Worm (Caenorhabditis elegans) whole organism, L1 larva: ENCODE data around the gene R09A8.1.

Experiments used
- C04F5.9 ChIP-seq: sonication (generic microtip); optimal IDR thresholded peaks from 2 replicates; lab custom pipeline; 2016; ENCODE audit warnings: missing genetic modification characterization, missing compliant biosample characterization
- C16A3.4 ChIP-seq: fragments of 150-350 bp; optimal IDR thresholded peaks from 2 replicates; lab custom pipeline; 2014; ENCODE audit warnings: missing biosample characterization, missing genetic modification characterization
- F16B12.6 ChIP-seq: fragments of 150-350 bp; optimal IDR thresholded peaks from 2 replicates; lab custom pipeline; 2014; ENCODE audit warnings: missing biosample characterization, missing genetic modification characterization
- aha-1 ChIP-seq: fragments of 150-350 bp; optimal IDR thresholded peaks from 2 replicates; lab custom pipeline; 2014; ENCODE audit warnings: missing biosample characterization, missing genetic modification characterization
- alr-1 ChIP-seq: fragments of 200-800 bp; sonication (Bioruptor generic); optimal IDR thresholded peaks from 2 replicates; lab custom pipeline; 2018; ENCODE audit warnings: borderline replicate concordance, mild to moderate bottlenecking, missing genetic modification characterization, missing compliant biosample characterization
- aly-2 ChIP-seq: fragments of 150-350 bp; optimal IDR thresholded peaks from 2 replicates; lab custom pipeline; 2014; ENCODE audit warnings: missing biosample characterization, missing genetic modification characterization
- blmp-1 ChIP-seq: fragments of 150-350 bp; optimal IDR thresholded peaks from 2 replicates; lab custom pipeline; 2014; ENCODE audit warnings: missing biosample characterization, missing genetic modification characterization
- ceh-8 ChIP-seq: fragments of 200-800 bp; sonication (Bioruptor generic); optimal IDR thresholded peaks from 2 replicates; lab custom pipeline; 2018; ENCODE audit warnings: mild to moderate bottlenecking, missing genetic modification characterization, moderate library complexity, missing compliant biosample characterization
- ceh-88 ChIP-seq: fragments of 200-800 bp; sonication (Bioruptor generic); IDR thresholded peaks from 2 replicates; pipeline ENCODE4 v1.3.6; 2022; ENCODE audit warnings: missing genetic modification characterization, missing compliant biosample characterization
- ces-1 ChIP-seq: fragments of 150-350 bp; optimal IDR thresholded peaks from 2 replicates; lab custom pipeline; 2014; ENCODE audit warnings: missing biosample characterization, missing genetic modification reagents, missing genetic modification characterization
- dpl-1 ChIP-seq, 3 experiments: fragments of 150-350 bp in 2 of 3; sonication (generic microtip) in 1 of 3; optimal IDR thresholded peaks; 2 replicates each; lab custom pipeline; 2014 to 2017; ENCODE audit warnings: missing biosample characterization in 3 of 3, missing genetic modification characterization in 3 of 3, missing genetic modification reagents in 3 of 3
- dsc-1 ChIP-seq: sonication (generic microtip); optimal IDR thresholded peaks from 2 replicates; lab custom pipeline; 2016; ENCODE audit warnings: mild to moderate bottlenecking, missing genetic modification characterization, missing compliant biosample characterization
- efl-1 ChIP-seq, 4 experiments: fragments of 150-350 bp; optimal IDR thresholded peaks in 3 of 4; peaks in 1 of 4; 1 replicate in 1 of 4; 2 replicates in 3 of 4; lab custom pipeline; 2014; ENCODE audit warnings: missing biosample characterization in 2 of 4, missing genetic modification characterization in 2 of 4, missing genetic modification reagents in 2 of 4
- egl-13 ChIP-seq: sonication (generic microtip); optimal IDR thresholded peaks from 2 replicates; lab custom pipeline; 2016; ENCODE audit warnings: missing genotype, missing genetic modification reagents, missing genetic modification characterization, missing compliant biosample characterization
- egl-27 ChIP-seq, 2 experiments: fragments of 150-350 bp in 1 of 2; sonication (generic microtip); optimal IDR thresholded peaks; 3 replicates each; lab custom pipeline; 2017 to 2018; ENCODE audit warnings: missing biosample characterization in 2 of 2, missing genetic modification characterization in 2 of 2, missing genetic modification reagents in 2 of 2
- elt-3 ChIP-seq, 6 experiments: fragments of 150-350 bp in 1 of 6; sonication (generic microtip); optimal IDR thresholded peaks; 2 replicates each; lab custom pipeline; 2017 to 2018; ENCODE audit warnings: missing biosample characterization in 6 of 6, missing genetic modification characterization in 6 of 6, inconsistent platforms in 1 of 6
- fkh-4 ChIP-seq: sonication (generic microtip); optimal IDR thresholded peaks from 2 replicates; lab custom pipeline; 2016; ENCODE audit warnings: missing compliant biosample characterization, missing genetic modification characterization, borderline replicate concordance
- fkh-8 ChIP-seq: sonication (generic microtip); optimal IDR thresholded peaks from 2 replicates; lab custom pipeline; 2016; ENCODE audit warnings: mild to moderate bottlenecking, missing genetic modification characterization, missing compliant biosample characterization
- fos-1 ChIP-seq: fragments of 150-350 bp; optimal IDR thresholded peaks from 2 replicates; lab custom pipeline; 2014; ENCODE audit warnings: missing biosample characterization, missing genetic modification characterization
- hlh-4 ChIP-seq: sonication (generic microtip); optimal IDR thresholded peaks from 2 replicates; lab custom pipeline; 2016; ENCODE audit warnings: mild to moderate bottlenecking, missing genetic modification characterization, missing compliant biosample characterization
- hpl-2 ChIP-seq: fragments of 150-350 bp; optimal IDR thresholded peaks from 2 replicates; lab custom pipeline; 2014; ENCODE audit warnings: missing biosample characterization, missing genetic modification reagents, missing genetic modification characterization
- irx-1 ChIP-seq: sonication (generic microtip); optimal IDR thresholded peaks from 2 replicates; lab custom pipeline; 2016; ENCODE audit warnings: missing genetic modification characterization, missing compliant biosample characterization
- isw-1 ChIP-seq: fragments of 200-800 bp; sonication (Bioruptor generic); IDR thresholded peaks from 2 replicates; pipeline ENCODE4 v1.3.6; 2022; ENCODE audit warnings: missing genetic modification characterization, missing compliant biosample characterization
- lin-15B ChIP-seq: fragments of 150-350 bp; sonication (generic microtip); optimal IDR thresholded peaks from 3 replicates; lab custom pipeline; 2014; ENCODE audit warnings: missing biosample characterization, missing genetic modification characterization
- lin-35 ChIP-seq, 2 experiments: fragments of 150-350 bp; optimal IDR thresholded peaks; 2 replicates each; lab custom pipeline; 2014; ENCODE audit warnings: missing biosample characterization in 2 of 2, missing genetic modification characterization in 2 of 2, missing genetic modification reagents in 2 of 2
- lin-39 ChIP-seq: fragments of 150-350 bp; optimal IDR thresholded peaks from 2 replicates; lab custom pipeline; 2014; ENCODE audit warnings: missing biosample characterization, missing genetic modification reagents, missing genetic modification characterization
- mab-9 ChIP-seq: fragments of 200-800 bp; sonication (Bioruptor generic); IDR thresholded peaks from 2 replicates; pipeline ENCODE4 v1.3.6; 2022; ENCODE audit warnings: missing genetic modification reagents, missing genetic modification characterization, missing compliant biosample characterization
- mdl-1 ChIP-seq, 2 experiments: fragments of 150-350 bp; optimal IDR thresholded peaks; 2 replicates each; lab custom pipeline; 2014 to 2017; ENCODE audit warnings: missing biosample characterization in 2 of 2, missing genetic modification characterization in 2 of 2, inconsistent platforms in 1 of 2
- mef-2 ChIP-seq: fragments of 150-350 bp; optimal IDR thresholded peaks from 2 replicates; lab custom pipeline; 2014; ENCODE audit warnings: missing biosample characterization, missing genetic modification characterization
- nhr-11 ChIP-seq: fragments of 150-350 bp; optimal IDR thresholded peaks from 2 replicates; lab custom pipeline; 2014; ENCODE audit warnings: missing biosample characterization, missing genetic modification characterization
- nhr-237 ChIP-seq: fragments of 150-350 bp; optimal IDR thresholded peaks from 2 replicates; lab custom pipeline; 2014; ENCODE audit warnings: missing biosample characterization, missing genetic modification characterization
- nhr-28 ChIP-seq: fragments of 150-350 bp; optimal IDR thresholded peaks from 2 replicates; lab custom pipeline; 2014; ENCODE audit warnings: missing biosample characterization, missing genetic modification characterization
- nhr-76 ChIP-seq: sonication (generic microtip); optimal IDR thresholded peaks from 2 replicates; lab custom pipeline; 2017; ENCODE audit warnings: missing biosample characterization, missing genetic modification characterization
- nhr-90 ChIP-seq: sonication (generic microtip); optimal IDR thresholded peaks from 2 replicates; lab custom pipeline; 2016; ENCODE audit warnings: mild to moderate bottlenecking, missing genetic modification characterization, missing compliant biosample characterization; ENCODE audit not compliant: poor library complexity
- pag-3 ChIP-seq: sonication (generic microtip); optimal IDR thresholded peaks from 2 replicates; lab custom pipeline; 2017; ENCODE audit warnings: missing genetic modification characterization, mild to moderate bottlenecking, missing compliant biosample characterization, antibody characterized with exemption, borderline replicate concordance; ENCODE audit not compliant: insufficient read depth
- skn-1 ChIP-seq: fragments of 150-350 bp; optimal IDR thresholded peaks from 2 replicates; lab custom pipeline; 2014; ENCODE audit warnings: missing biosample characterization, missing genetic modification characterization
- snpc-4 ChIP-seq: fragments of 150-350 bp; optimal IDR thresholded peaks from 2 replicates; lab custom pipeline; 2014; ENCODE audit warnings: missing biosample characterization, missing genetic modification characterization
- snu-23 ChIP-seq: sonication (generic microtip); optimal IDR thresholded peaks from 2 replicates; lab custom pipeline; 2016; ENCODE audit warnings: missing genetic modification characterization, missing compliant biosample characterization
- sptf-1 ChIP-seq: fragments of 150-350 bp; optimal IDR thresholded peaks from 2 replicates; lab custom pipeline; 2014; ENCODE audit warnings: missing biosample characterization, missing genetic modification characterization
- sup-37 ChIP-seq: fragments of 200-800 bp; sonication (Bioruptor generic); optimal IDR thresholded peaks from 2 replicates; lab custom pipeline; 2018; ENCODE audit warnings: mild to moderate bottlenecking, missing genetic modification characterization, missing compliant biosample characterization
- tbx-2 ChIP-seq: sonication (generic microtip); optimal IDR thresholded peaks from 2 replicates; lab custom pipeline; 2016; ENCODE audit warnings: missing genetic modification characterization, missing compliant biosample characterization
- tlp-1 ChIP-seq: fragments of 150-350 bp; optimal IDR thresholded peaks from 2 replicates; lab custom pipeline; 2014; ENCODE audit warnings: missing biosample characterization, missing genetic modification characterization
- unc-62 ChIP-seq: fragments of 150-350 bp; optimal IDR thresholded peaks from 2 replicates; lab custom pipeline; 2014; ENCODE audit warnings: missing biosample characterization, missing genetic modification reagents, missing genetic modification characterization
- unc-86 ChIP-seq: sonication (generic microtip); optimal IDR thresholded peaks from 2 replicates; lab custom pipeline; 2016; ENCODE audit warnings: missing genetic modification characterization, missing compliant biosample characterization

Gene R09A8.1

ce11 chrX:12664987-12665451, 51.5 kb downstream of the R09A8.1 start (continued):
- TF ChIP-seq nhr-90 (tag; lab: Kevin White, UChicago) (peak; percentile 53), elt-3 (tag; optimal IDR thresholded peaks at IDR 0.05; lab: Kevin White, UChicago) (peak in 2 of 6 experiments; percentile 20 to 31), lin-35 (GFP tag; optimal IDR thresholded peaks at IDR 0.05; lab: Kevin White, UChicago) (peak; percentile 26 to 56), tbx-2 (tag; lab: Kevin White, UChicago) (peak; percentile 67), ces-1 (GFP tag; lab: Kevin White, UChicago) (no peak), irx-1 (tag; lab: Kevin White, UChicago) (peak; percentile 50), nhr-76 (no peak), blmp-1 (tag; lab: Kevin White, UChicago) (peak; percentile 44), nhr-11 (tag; lab: Kevin White, UChicago) (no peak), egl-13 (peak; percentile 66), mdl-1 (tag; optimal IDR thresholded peaks at IDR 0.05; lab: Kevin White, UChicago) (peak in 1 of 2 experiments; percentile 82), C16A3.4 (tag; lab: Kevin White, UChicago) (peak; percentile 51), tlp-1 (tag; lab: Kevin White, UChicago) (no peak), lin-39 (no peak), fkh-4 (tag; lab: Kevin White, UChicago) (no peak), dpl-1 (GFP tag; optimal IDR thresholded peaks at IDR 0.05; lab: Kevin White, UChicago) (peak in 2 of 3 experiments; percentile 20 to 32), nhr-28 (tag; lab: Kevin White, UChicago) (no peak), unc-62 (no peak), fos-1 (tag; lab: Kevin White, UChicago) (peak; percentile 42), hlh-4 (tag; lab: Kevin White, UChicago) (no peak), mab-9 (peak; percentile 39; the same call in 1 of the 2 replicates), snpc-4 (tag; lab: Kevin White, UChicago) (peak; percentile 7), F16B12.6 (no peak), ceh-8 (GFP tag; lab: Kevin White, UChicago) (peak; percentile 31), aha-1 (tag; lab: Kevin White, UChicago) (no peak), C04F5.9 (no peak), skn-1 (tag; lab: Kevin White, UChicago) (peak; percentile 8), isw-1 (GFP tag; lab: Robert Waterston, UW) (peak; percentile 33; the same call in 1 of the 2 replicates), pag-3 (tag; lab: Kevin White, UChicago) (no peak), hpl-2 (GFP tag; lab: Kevin White, UChicago) (peak; percentile 21), efl-1 (optimal IDR thresholded peaks at IDR 0.05; lab: Kevin White, UChicago) (peak; percentile 17 to 18), efl-1 (GFP tag; optimal IDR thresholded peaks at IDR 0.05 in 1 of 2; lab: Kevin White, UChicago) (peak in 1 of 2 experiments; percentile 93), egl-27 (tag; optimal IDR thresholded peaks at IDR 0.05; lab: Kevin White, UChicago) (peak in 1 of 2 experiments; percentile 49), ceh-88 (GFP tag; lab: Robert Waterston, UW) (no peak), sptf-1 (no peak), sup-37 (no peak), lin-15B (tag; lab: Kevin White, UChicago) (no peak), mef-2 (peak; percentile 27), nhr-237 (no peak), fkh-8 (tag; lab: Kevin White, UChicago) (peak; percentile 65)

- no peak for TF ChIP-seq alr-1 (tag; lab: Kevin White, UChicago)
- no peak for TF ChIP-seq dpl-1 (GFP tag; optimal IDR thresholded peaks at IDR 0.05; lab: Kevin White, UChicago)
- TF ChIP-seq aly-2 (tag; lab: Kevin White, UChicago) = no peak
- no peak for TF ChIP-seq dsc-1 (tag; lab: Kevin White, UChicago)
- TF ChIP-seq snu-23 (GFP tag; lab: Kevin White, UChicago) = no peak
- no peak for TF ChIP-seq blmp-1 (tag; lab: Kevin White, UChicago)
- TF ChIP-seq unc-86 (tag; lab: Kevin White, UChicago) = no peak
- no peak for TF ChIP-seq C16A3.4 (tag; lab: Kevin White, UChicago)
- no peak for TF ChIP-seq tlp-1 (tag; lab: Kevin White, UChicago)
Observed at ce11 chrX:12665799-12666198, 52.2 kb downstream of the R09A8.1 start.
